Worm (Caenorhabditis elegans): Measurements from ENCODE around the gene mec-10.

mec-10 gene

ce11 chrX:8504207-8504606, 34.1 kb upstream of the mec-10 start:
- no peak for TF ChIP-seq elt-3 (tag; optimal IDR thresholded peaks at IDR 0.05)
- TF ChIP-seq ceh-16 (tag; optimal IDR thresholded peaks at IDR 0.05), result no peak
- TF ChIP-seq nhr-21 (tag; optimal IDR thresholded peaks at IDR 0.05), result peak; percentile 60

ce11 chrX:8500922-8501321, 30.8 kb upstream of the mec-10 start, which contains the start of gene grd-4:
TSS of gene grd-4 (plus strand) at chrX:8501222.
- TF ChIP-seq fos-1 (tag; optimal IDR thresholded peaks at IDR 0.05) (no peak), R02D3.7 (tag; optimal IDR thresholded peaks at IDR 0.05) (no peak), elt-3 (tag; optimal IDR thresholded peaks at IDR 0.05) (no peak), ztf-1 (GFP tag; conservative IDR thresholded peaks at IDR 0.05) (no peak), ceh-82 (tag; optimal IDR thresholded peaks at IDR 0.05) (no peak), nhr-6 (tag; optimal IDR thresholded peaks at IDR 0.05) (no peak), mab-5 (tag; optimal IDR thresholded peaks at IDR 0.05) (no peak), nhr-23 (tag; optimal IDR thresholded peaks at IDR 0.05) (no peak), sma-9 (GFP tag; optimal IDR thresholded peaks at IDR 0.05) (no peak), sma-9 (tag; optimal IDR thresholded peaks at IDR 0.05) (no peak), crh-2 (tag; optimal IDR thresholded peaks at IDR 0.05) (no peak), unc-55 (GFP tag; optimal IDR thresholded peaks at IDR 0.05) (no peak), unc-62 (GFP tag; optimal IDR thresholded peaks at IDR 0.05) (no peak), sma-3 (GFP tag; optimal IDR thresholded peaks at IDR 0.05) (no peak), zag-1 (tag; optimal IDR thresholded peaks at IDR 0.05) (no peak), mbf-1 (tag; optimal IDR thresholded peaks at IDR 0.05) (no peak), nhr-11 (tag; optimal IDR thresholded peaks at IDR 0.05) (no peak)

ce11 chrX:8499721-8500120, 29.6 kb upstream of the mec-10 start, which contains the start of gene grd-14:
TSS of gene grd-14 (plus strand) at chrX:8500021.
- TF ChIP-seq nhr-237 (tag; optimal IDR thresholded peaks at IDR 0.05), result no peak
- peak; percentile 32 for TF ChIP-seq nhr-25 (tag; optimal IDR thresholded peaks at IDR 0.05)
- no peak for TF ChIP-seq skn-1 (tag; optimal IDR thresholded peaks at IDR 0.05)
- no peak for TF ChIP-seq zag-1 (tag; optimal IDR thresholded peaks at IDR 0.05)
- TF ChIP-seq mdl-1 (tag; optimal IDR thresholded peaks at IDR 0.05), result no peak

- TF ChIP-seq gmeb-1 (tag; optimal IDR thresholded peaks at IDR 0.05) (no peak), nhr-23 (tag; optimal IDR thresholded peaks at IDR 0.05) (no peak), aly-2 (tag; optimal IDR thresholded peaks at IDR 0.05) (no peak), alr-1 (tag; optimal IDR thresholded peaks at IDR 0.05) (no peak), fos-1 (tag; optimal IDR thresholded peaks at IDR 0.05) (no peak), unc-55 (GFP tag; optimal IDR thresholded peaks at IDR 0.05) (no peak), unc-62 (GFP tag; optimal IDR thresholded peaks at IDR 0.05) (no peak), ZK546.5 (tag; optimal IDR thresholded peaks at IDR 0.05) (no peak)
These were observed 24.9 kb upstream of the mec-10 start, which contains the start of gene T01B10.5 for ce11 chrX:8495005-8495404. TSS of gene T01B10.5 (plus strand) at chrX:8495305.

- TF ChIP-seq nhr-21 (tag; optimal IDR thresholded peaks at IDR 0.05), result no peak
- no peak for TF ChIP-seq Y55F3AM.14 (GFP tag; optimal IDR thresholded peaks at IDR 0.05)
- TF ChIP-seq sem-4 (tag; optimal IDR thresholded peaks at IDR 0.05), result no peak
- no peak for TF ChIP-seq lin-11 (tag; optimal IDR thresholded peaks at IDR 0.05)
- no peak for TF ChIP-seq nhr-12 (tag; optimal IDR thresholded peaks at IDR 0.05)
- peak; percentile 14 for TF ChIP-seq crh-2 (tag; optimal IDR thresholded peaks at IDR 0.05)
- no peak for TF ChIP-seq nhr-10 (tag; optimal IDR thresholded peaks at IDR 0.05)
These were observed 22.6 kb upstream of the mec-10 start for ce11 chrX:8492750-8493149.

- TF ChIP-seq nhr-25 (tag; optimal IDR thresholded peaks at IDR 0.05) (no peak), C34F6.9 (tag; optimal IDR thresholded peaks at IDR 0.05) (peak; percentile 13), unc-55 (GFP tag; optimal IDR thresholded peaks at IDR 0.05) (peak; percentile 65), sma-3 (GFP tag; optimal IDR thresholded peaks at IDR 0.05) (no peak), gmeb-1 (tag; optimal IDR thresholded peaks at IDR 0.05) (no peak), mbf-1 (tag; optimal IDR thresholded peaks at IDR 0.05) (no peak), nhr-21 (tag; optimal IDR thresholded peaks at IDR 0.05) (no peak), nhr-237 (tag; optimal IDR thresholded peaks at IDR 0.05) (no peak)
These were observed 19.8 kb upstream of the mec-10 start for ce11 chrX:8489886-8490285.
